Worm (Caenorhabditis elegans) whole organism, late embryonic: Measurements from ENCODE around the gene Y56A3A.41.

Source experiments
- F13H6.1 ChIP-seq: sonication (generic microtip); optimal IDR thresholded peaks from 2 replicates; lab custom pipeline; 2016; ENCODE audit warnings: missing genetic modification characterization, missing compliant biosample characterization
- ceh-2 ChIP-seq: sonication (generic microtip); optimal IDR thresholded peaks from 2 replicates; lab custom pipeline; 2016; ENCODE audit warnings: missing genotype, missing genetic modification characterization, missing compliant biosample characterization
- dmd-4 ChIP-seq: sonication (generic microtip); optimal IDR thresholded peaks from 2 replicates; lab custom pipeline; 2016; ENCODE audit warnings: borderline replicate concordance, missing genetic modification characterization, missing compliant biosample characterization
- dve-1 ChIP-seq: sonication (generic microtip); optimal IDR thresholded peaks from 2 replicates; lab custom pipeline; 2017; ENCODE audit warnings: antibody characterized with exemption, mild to moderate bottlenecking, missing genetic modification characterization, missing compliant biosample characterization
- elt-2 ChIP-seq: sonication (generic microtip); optimal IDR thresholded peaks from 2 replicates; lab custom pipeline; 2016; ENCODE audit warnings: missing genetic modification reagents, missing genetic modification characterization, missing compliant biosample characterization
- ets-4 ChIP-seq: sonication (generic microtip); optimal IDR thresholded peaks from 2 replicates; lab custom pipeline; 2016; ENCODE audit warnings: missing genetic modification characterization, missing compliant biosample characterization
- hlh-15 ChIP-seq: sonication (generic microtip); optimal IDR thresholded peaks from 2 replicates; lab custom pipeline; 2016; ENCODE audit warnings: missing genetic modification characterization, missing compliant biosample characterization
- lin-11 ChIP-seq: fragments of 200-800 bp; sonication (Bioruptor generic); optimal IDR thresholded peaks from 2 replicates; lab custom pipeline; 2018; ENCODE audit warnings: mild to moderate bottlenecking, missing genetic modification characterization, missing compliant biosample characterization
- nfya-1 ChIP-seq: sonication (generic microtip); optimal IDR thresholded peaks from 2 replicates; lab custom pipeline; 2017; ENCODE audit warnings: missing genetic modification characterization, mild to moderate bottlenecking, missing compliant biosample characterization, antibody characterized with exemption, moderate library complexity
- pros-1 ChIP-seq: fragments of 150-350 bp; optimal IDR thresholded peaks from 2 replicates; lab custom pipeline; 2014; ENCODE audit warnings: missing biosample characterization, missing genetic modification reagents, missing genetic modification characterization
- unc-55 ChIP-seq: sonication (generic microtip); optimal IDR thresholded peaks from 2 replicates; lab custom pipeline; 2017; ENCODE audit warnings: missing biosample characterization, missing genetic modification reagents, missing genetic modification characterization
- zip-5 ChIP-seq: sonication (generic microtip); optimal IDR thresholded peaks from 2 replicates; lab custom pipeline; 2016; ENCODE audit warnings: missing genetic modification characterization, missing compliant biosample characterization

ce11 chrIII:11869231-11869912 lies 23.5 kb downstream of the Y56A3A.41 start, which contains the start of gene taf-12:
- TF ChIP-seq unc-55 (GFP tag; lab: Kevin White, UChicago) (no peak), pros-1 (tag; lab: Kevin White, UChicago) (no peak), lin-11 (no peak), F13H6.1 (no peak), ets-4 (no peak), dve-1 (tag; lab: Kevin White, UChicago) (no peak), zip-5 (tag; lab: Kevin White, UChicago) (no peak), nfya-1 (no peak), hlh-15 (tag; lab: Kevin White, UChicago) (no peak), ceh-2 (no peak), dmd-4 (tag; lab: Kevin White, UChicago) (no peak), elt-2 (tag; lab: Kevin White, UChicago) (no peak)
